Worm (Caenorhabditis elegans): Measurements from ENCODE around the gene myrf-1.

myrf-1 gene

DNA sequence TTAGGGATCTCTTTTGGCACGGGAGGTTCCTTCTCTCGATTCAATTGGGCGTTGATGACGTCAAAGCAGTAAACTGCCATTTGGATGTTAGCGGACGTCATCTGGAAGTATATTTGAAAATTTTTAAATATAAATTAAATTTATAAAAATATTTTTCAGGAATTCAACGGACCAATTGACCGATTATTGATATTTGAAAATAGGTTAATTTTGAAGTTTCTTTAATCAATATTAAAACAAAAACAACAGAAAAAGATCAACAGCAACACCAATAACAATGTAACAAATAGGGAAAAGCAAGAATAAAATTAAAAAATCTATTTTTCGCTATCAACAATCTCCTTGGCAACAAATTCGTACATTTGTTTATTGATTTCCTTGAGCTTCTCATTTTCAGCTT, 36.9 kb upstream of the myrf-1 start, which contains the start of gene R166.3:
TSS of gene R166.3 (minus strand) at position 101 of the 400 bp plus-strand sequence.
- TF ChIP-seq ets-7 (tag; optimal IDR thresholded peaks at IDR 0.05) (no peak), sea-1 (GFP tag; conservative IDR thresholded peaks at IDR 0.05) (no peak), scrt-1 (GFP tag; IDR thresholded peaks at IDR 0.05) (no peak), pes-1 (GFP tag; IDR thresholded peaks at IDR 0.05) (no peak), hnd-1 (tag; optimal IDR thresholded peaks at IDR 0.05) (no peak), ama-1 (optimal IDR thresholded peaks at IDR 0.05) (no peak), hmg-4 (GFP tag; optimal IDR thresholded peaks at IDR 0.05) (no peak), ceh-36 (tag; optimal IDR thresholded peaks at IDR 0.05) (no peak), F13C5.2 (tag; optimal IDR thresholded peaks at IDR 0.05) (no peak), tra-4 (tag; optimal IDR thresholded peaks at IDR 0.05) (no peak), B0310.2 (tag; optimal IDR thresholded peaks at IDR 0.05) (no peak), flt-1 (GFP tag; IDR thresholded peaks at IDR 0.05) (no peak), ceh-13 (GFP tag; optimal IDR thresholded peaks at IDR 0.05) (no peak), aly-1 (tag; optimal IDR thresholded peaks at IDR 0.05) (no peak), tbx-11 (GFP tag; IDR thresholded peaks at IDR 0.05) (no peak), tbx-37 (GFP tag; conservative IDR thresholded peaks at IDR 0.05) (no peak)

DNA sequence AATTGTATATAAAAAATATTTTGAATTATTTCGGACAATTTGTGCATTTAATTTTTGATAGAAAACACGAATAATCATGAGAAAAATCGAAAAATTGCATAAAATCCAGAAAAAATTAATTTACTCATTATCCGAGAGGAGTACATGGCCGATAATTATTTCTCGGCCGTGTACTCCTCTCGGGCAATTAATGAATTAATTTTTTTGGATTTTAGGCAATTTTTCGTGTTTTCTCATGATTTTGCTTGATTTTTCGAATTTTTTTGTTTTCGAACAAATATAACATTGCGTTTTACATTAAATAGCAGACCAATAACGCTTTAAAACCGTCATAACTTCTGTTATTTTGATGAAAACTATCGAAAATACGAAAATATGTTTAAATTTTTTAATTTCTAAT, 35.6 kb upstream of the myrf-1 start:
- peak; percentile 40; the same call in 1 of the 2 replicates for TF ChIP-seq tbx-37 (GFP tag; conservative IDR thresholded peaks at IDR 0.05)
- TF ChIP-seq ets-7 (tag; optimal IDR thresholded peaks at IDR 0.05): no peak
- peak; percentile 19 for TF ChIP-seq F13C5.2 (tag; optimal IDR thresholded peaks at IDR 0.05)

DNA sequence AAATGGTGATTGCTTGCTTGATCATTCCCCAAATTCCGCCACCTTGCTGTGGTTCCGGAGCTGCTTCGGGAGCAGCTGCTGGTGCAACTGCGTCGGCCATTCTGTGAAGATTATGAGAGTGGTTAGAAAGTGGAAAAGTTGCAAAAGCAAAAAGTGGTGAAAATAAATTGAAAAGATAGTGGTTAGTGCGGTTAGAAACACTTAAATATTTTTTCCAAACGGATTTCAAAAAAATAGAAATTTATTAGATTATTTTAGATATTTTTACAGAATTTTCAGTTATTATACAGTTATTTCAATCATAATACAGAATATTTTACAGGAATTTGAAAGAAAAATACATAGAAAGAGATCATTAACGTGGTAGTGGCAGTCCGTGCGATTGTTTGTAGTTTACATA, 35.2 kb upstream of the myrf-1 start, which contains the start of gene R166.2:
TSS of gene R166.2 (minus strand) at position 101 of the 400 bp plus-strand sequence.
- TF ChIP-seq F13C5.2 (tag; optimal IDR thresholded peaks at IDR 0.05) (no peak), aly-1 (tag; optimal IDR thresholded peaks at IDR 0.05) (no peak), hnd-1 (tag; optimal IDR thresholded peaks at IDR 0.05) (no peak), ama-1 (optimal IDR thresholded peaks at IDR 0.05) (no peak), hmbx-1 (tag; optimal IDR thresholded peaks at IDR 0.05) (no peak), scrt-1 (GFP tag; IDR thresholded peaks at IDR 0.05) (no peak), ceh-13 (GFP tag; optimal IDR thresholded peaks at IDR 0.05) (no peak), tra-4 (tag; optimal IDR thresholded peaks at IDR 0.05) (no peak), tbx-37 (GFP tag; conservative IDR thresholded peaks at IDR 0.05) (no peak), ceh-36 (tag; optimal IDR thresholded peaks at IDR 0.05) (no peak), flt-1 (GFP tag; IDR thresholded peaks at IDR 0.05) (no peak)

DNA sequence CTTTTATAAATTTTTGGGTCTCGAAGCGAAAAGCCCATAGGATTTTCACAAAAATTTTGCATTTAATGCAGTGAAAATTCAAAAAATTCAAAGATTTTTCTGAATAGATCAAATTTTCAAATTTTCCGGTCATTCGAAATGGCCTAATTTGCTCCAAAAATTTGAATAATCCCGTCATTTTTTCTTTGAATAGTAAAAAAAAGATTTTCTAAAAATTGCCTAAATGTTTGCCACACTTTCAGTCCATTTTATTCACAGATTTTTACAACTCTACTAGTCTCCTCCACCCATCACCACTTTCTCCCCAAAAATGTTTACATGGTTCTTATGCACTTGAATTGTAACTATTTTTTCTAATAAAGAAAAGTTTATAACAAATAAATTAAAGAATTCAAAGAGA, 31.6 kb upstream of the myrf-1 start:
- TF ChIP-seq hnd-1 (tag; optimal IDR thresholded peaks at IDR 0.05) (no peak), scrt-1 (GFP tag; IDR thresholded peaks at IDR 0.05) (no peak), ama-1 (optimal IDR thresholded peaks at IDR 0.05) (no peak), hmg-4 (GFP tag; optimal IDR thresholded peaks at IDR 0.05) (no peak), tra-4 (tag; optimal IDR thresholded peaks at IDR 0.05) (no peak), F13C5.2 (tag; optimal IDR thresholded peaks at IDR 0.05) (no peak), tbx-11 (GFP tag; IDR thresholded peaks at IDR 0.05) (no peak), ceh-13 (GFP tag; optimal IDR thresholded peaks at IDR 0.05) (no peak), flt-1 (GFP tag; IDR thresholded peaks at IDR 0.05) (no peak), B0310.2 (tag; optimal IDR thresholded peaks at IDR 0.05) (no peak), sea-1 (GFP tag; conservative IDR thresholded peaks at IDR 0.05) (no peak), pes-1 (GFP tag; IDR thresholded peaks at IDR 0.05) (no peak)

DNA sequence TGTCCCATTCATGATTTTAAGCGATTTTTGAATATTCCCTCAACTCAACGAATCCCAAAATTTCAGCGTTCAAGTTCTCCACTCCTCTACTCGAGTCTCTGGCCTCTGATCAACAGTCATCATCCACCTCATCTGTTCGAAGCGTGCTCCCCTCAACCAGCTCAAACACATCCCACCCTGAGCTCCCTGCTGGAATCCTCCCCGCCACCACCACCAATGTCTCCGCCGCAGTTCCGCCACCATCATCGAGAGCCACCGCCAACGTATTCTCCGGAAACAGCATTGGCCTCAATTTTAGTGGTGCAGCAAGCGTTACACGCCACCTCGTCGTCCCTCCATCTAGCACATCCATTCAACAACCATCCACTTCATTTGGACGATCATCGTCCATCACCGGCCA, 29.3 kb upstream of the myrf-1 start:
- TF ChIP-seq B0310.2 (tag; optimal IDR thresholded peaks at IDR 0.05) (no peak), sea-1 (GFP tag; conservative IDR thresholded peaks at IDR 0.05) (no peak), flt-1 (GFP tag; IDR thresholded peaks at IDR 0.05) (no peak), aly-1 (tag; optimal IDR thresholded peaks at IDR 0.05) (no peak), pes-1 (GFP tag; IDR thresholded peaks at IDR 0.05) (no peak), hnd-1 (tag; optimal IDR thresholded peaks at IDR 0.05) (no peak), tbx-11 (GFP tag; IDR thresholded peaks at IDR 0.05) (no peak)

DNA sequence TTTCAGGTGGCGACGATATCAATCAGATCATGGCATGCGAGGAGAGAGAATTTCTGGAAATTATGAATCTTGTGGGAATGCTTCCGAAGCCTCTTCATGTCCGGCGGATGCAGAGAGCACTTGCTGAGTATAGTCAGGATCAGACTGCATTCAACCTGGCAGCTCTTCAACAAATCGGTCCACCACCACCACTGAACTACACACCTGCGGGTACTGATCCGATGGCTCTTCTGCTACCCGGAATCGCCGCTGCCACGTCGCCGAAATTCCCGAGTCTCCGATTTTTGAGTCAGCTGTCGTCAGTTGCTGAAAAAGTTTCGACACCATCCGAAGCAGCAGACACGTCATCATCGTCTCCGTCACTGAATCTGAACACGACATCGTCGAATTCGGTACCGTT, 28.6 kb upstream of the myrf-1 start:
- no peak for TF ChIP-seq flt-1 (GFP tag; IDR thresholded peaks at IDR 0.05)
- TF ChIP-seq ceh-13 (GFP tag; optimal IDR thresholded peaks at IDR 0.05): no peak
- TF ChIP-seq tbx-37 (GFP tag; conservative IDR thresholded peaks at IDR 0.05): no peak
- no peak for TF ChIP-seq pes-1 (GFP tag; IDR thresholded peaks at IDR 0.05)
- TF ChIP-seq ets-7 (tag; optimal IDR thresholded peaks at IDR 0.05): no peak
- no peak for TF ChIP-seq aly-1 (tag; optimal IDR thresholded peaks at IDR 0.05)
- no peak for TF ChIP-seq sea-1 (GFP tag; conservative IDR thresholded peaks at IDR 0.05)
- no peak for TF ChIP-seq tra-4 (tag; optimal IDR thresholded peaks at IDR 0.05)
- no peak for TF ChIP-seq ama-1 (optimal IDR thresholded peaks at IDR 0.05)
- TF ChIP-seq B0310.2 (tag; optimal IDR thresholded peaks at IDR 0.05): no peak
- TF ChIP-seq hmbx-1 (tag; optimal IDR thresholded peaks at IDR 0.05): no peak
- no peak for TF ChIP-seq hmg-4 (GFP tag; optimal IDR thresholded peaks at IDR 0.05)
- no peak for TF ChIP-seq hnd-1 (tag; optimal IDR thresholded peaks at IDR 0.05)
- TF ChIP-seq tbx-11 (GFP tag; IDR thresholded peaks at IDR 0.05): no peak
- no peak for TF ChIP-seq scrt-1 (GFP tag; IDR thresholded peaks at IDR 0.05)
- no peak for TF ChIP-seq F13C5.2 (tag; optimal IDR thresholded peaks at IDR 0.05)
- no peak for TF ChIP-seq ceh-36 (tag; optimal IDR thresholded peaks at IDR 0.05)

DNA sequence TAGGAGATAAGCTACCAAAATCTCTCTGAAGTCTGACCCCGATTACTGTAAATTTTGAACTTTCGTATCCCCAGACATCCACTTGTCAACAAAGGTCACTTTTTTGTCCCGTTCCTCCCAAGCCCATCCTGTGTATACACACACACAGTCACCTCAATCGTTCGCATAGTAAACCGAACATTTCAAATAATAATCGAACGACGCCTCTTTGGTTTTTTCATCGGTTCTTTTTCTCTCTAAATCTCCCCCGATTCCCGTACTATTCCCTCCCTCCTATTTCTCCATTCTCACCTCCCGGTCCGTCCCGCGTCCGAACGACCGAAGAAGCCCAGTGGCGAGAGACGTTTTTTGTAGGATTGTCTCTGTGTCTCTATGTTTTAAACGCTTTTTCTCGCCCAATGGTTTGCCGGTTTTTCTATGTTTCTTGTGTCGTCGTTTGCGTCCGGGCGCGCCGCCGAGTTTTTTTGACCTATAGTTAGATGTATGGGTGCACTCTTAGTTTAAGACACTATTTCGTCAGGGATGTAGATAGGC, 26.9 kb upstream of the myrf-1 start:
- no peak for TF ChIP-seq hmbx-1 (tag; optimal IDR thresholded peaks at IDR 0.05)
- no peak for TF ChIP-seq ceh-36 (tag; optimal IDR thresholded peaks at IDR 0.05)
- TF ChIP-seq tbx-37 (GFP tag; conservative IDR thresholded peaks at IDR 0.05): 0 out of 2 replicates have a peak, but pooled peaks have one; percentile 15

DNA sequence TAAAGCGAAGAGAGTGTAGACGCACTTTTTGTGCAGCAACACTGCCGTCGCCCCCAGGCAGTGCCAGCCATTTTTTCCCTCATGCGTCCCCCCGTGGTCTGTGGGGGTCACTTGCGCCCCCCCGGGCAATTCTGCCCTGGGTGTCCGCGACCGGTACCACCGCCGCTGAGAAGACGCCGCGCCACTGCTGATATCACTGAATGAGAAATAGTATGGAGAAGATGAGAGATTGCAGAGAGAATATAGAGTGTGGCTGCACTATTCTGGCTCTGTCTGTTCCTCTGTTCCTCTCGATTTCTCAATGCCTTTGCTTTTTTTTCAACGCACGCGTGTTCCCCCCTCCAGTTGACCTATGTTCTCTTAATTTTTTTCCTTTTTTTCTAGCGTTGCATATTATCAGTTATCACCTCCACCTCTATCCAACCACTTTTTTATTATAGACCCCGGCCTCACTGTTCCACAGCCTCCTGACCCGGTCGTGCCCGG, 25.4 kb upstream of the myrf-1 start, which contains the start of gene mab-10:
TSS of gene mab-10 (plus strand) at position 436 of the 486 bp plus-strand sequence.
- no peak for TF ChIP-seq sea-1 (GFP tag; conservative IDR thresholded peaks at IDR 0.05)
- no peak for TF ChIP-seq ceh-13 (GFP tag; optimal IDR thresholded peaks at IDR 0.05)
- TF ChIP-seq hmbx-1 (tag; optimal IDR thresholded peaks at IDR 0.05): no peak
- peak; percentile 59; the same call in 1 of the 2 replicates for TF ChIP-seq scrt-1 (GFP tag; IDR thresholded peaks at IDR 0.05)

Measured in whole organism, early embryonic.